Worm (Caenorhabditis elegans): ENCODE measurements around the gene clec-9.

DNA sequence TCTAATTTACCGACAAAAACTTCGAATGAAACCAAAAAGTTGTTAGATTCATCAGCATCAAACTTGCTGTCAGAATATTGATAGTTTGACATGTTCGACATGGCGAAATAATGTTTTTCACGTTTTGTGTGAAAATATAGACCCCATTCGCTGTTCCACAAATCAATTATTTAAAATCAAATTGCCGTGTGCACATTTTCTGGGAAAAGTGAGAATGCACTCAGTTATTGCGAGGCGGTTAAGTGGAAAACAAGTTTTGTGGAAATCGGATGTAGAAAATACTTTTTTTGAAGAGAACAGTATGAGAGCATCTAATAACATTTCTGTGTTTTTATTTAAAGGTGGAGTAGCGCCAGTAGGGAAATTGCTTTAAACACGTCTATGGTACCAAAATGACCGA is 12.7 kb downstream of the clec-9 start, which contains the start of gene srw-42:
- TF ChIP-seq egl-13 (tag; optimal IDR thresholded peaks at IDR 0.05) (no peak), lin-13 (GFP tag; optimal IDR thresholded peaks at IDR 0.05) (no peak), ceh-88 (GFP tag; IDR thresholded peaks at IDR 0.05) (no peak), nhr-12 (tag; optimal IDR thresholded peaks at IDR 0.05) (no peak), ets-5 (GFP tag; IDR thresholded peaks at IDR 0.05) (no peak)

Measured in whole organism, L1 larva.